Fruit fly (Drosophila melanogaster) whole organism, embryonic: Measurements from ENCODE around the gene DEF8.
A peak's percentile ranks its signal among the peaks of the same experiment; 100 is the strongest.

Source experiments
- CG10274 ChIP-seq: fragments of 200-800 bp; sonication (Bioruptor generic); optimal IDR thresholded peaks from 3 replicates; lab custom pipeline; 2017; ENCODE audit warnings: missing biosample characterization, mild to moderate bottlenecking, missing genetic modification characterization
- CG10959 ChIP-seq: fragments of 200-800 bp; sonication (Bioruptor generic); IDR thresholded peaks from 2 replicates; pipeline ENCODE4 v1.3.6; 2022; ENCODE audit warnings: missing biosample characterization, missing genetic modification characterization
- CG11723 ChIP-seq: fragments of 200-800 bp; sonication (Bioruptor generic); optimal IDR thresholded peaks from 2 replicates; lab custom pipeline; 2017; ENCODE audit warnings: missing biosample characterization, mild to moderate bottlenecking, missing genetic modification characterization
- CG12659 ChIP-seq: fragments of 200-800 bp; sonication (Bioruptor generic); optimal IDR thresholded peaks from 3 replicates; lab custom pipeline; 2017; ENCODE audit warnings: mild to moderate bottlenecking, missing biosample characterization, missing genetic modification reagents, missing genetic modification characterization
- CG14860 ChIP-seq: fragments of 200-800 bp; sonication (Bioruptor generic); IDR thresholded peaks from 3 replicates; pipeline ENCODE4 v1.3.6; 2022; ENCODE audit warnings: missing biosample characterization, missing genetic modification characterization; ENCODE audit not compliant: partially characterized antibody
- CG15011 ChIP-seq: fragments of 200-800 bp; sonication (Bioruptor generic); optimal IDR thresholded peaks from 3 replicates; lab custom pipeline; 2018; ENCODE audit warnings: missing biosample characterization, mild to moderate bottlenecking, missing genetic modification characterization
- CG15269 ChIP-seq: fragments of 200-800 bp; sonication (Bioruptor generic); optimal IDR thresholded peaks from 2 replicates; lab custom pipeline; 2018; ENCODE audit warnings: missing biosample characterization, mild to moderate bottlenecking, missing genetic modification characterization, moderate library complexity
- CG15514 ChIP-seq: fragments of 200-800 bp; sonication (Bioruptor generic); optimal IDR thresholded peaks from 3 replicates; lab custom pipeline; 2017; ENCODE audit warnings: missing biosample characterization, missing genetic modification characterization, mild to moderate bottlenecking, moderate library complexity, missing genetic modification reagents
- CG1603 ChIP-seq: fragments of 200-800 bp; sonication (Bioruptor generic); optimal IDR thresholded peaks from 2 replicates; lab custom pipeline; 2019; ENCODE audit warnings: missing biosample characterization, mild to moderate bottlenecking, missing genetic modification characterization, moderate library complexity
- CG16813 ChIP-seq: fragments of 200-800 bp; sonication (Bioruptor generic); IDR thresholded peaks from 3 replicates; pipeline ENCODE4 v1.3.6; 2022; ENCODE audit warnings: missing biosample characterization, missing genetic modification characterization; ENCODE audit not compliant: partially characterized antibody
- CG17359 ChIP-seq: fragments of 200-800 bp; sonication (Bioruptor generic); optimal IDR thresholded peaks from 3 replicates; lab custom pipeline; 2018; ENCODE audit warnings: missing biosample characterization, mild to moderate bottlenecking, missing genetic modification characterization, moderate library complexity
- CG1792 ChIP-seq: fragments of 200-800 bp; sonication (Bioruptor generic); optimal IDR thresholded peaks from 2 replicates; lab custom pipeline; 2016; ENCODE audit warnings: missing biosample characterization, missing genetic modification characterization
- CG18262 ChIP-seq: fragments of 200-800 bp; optimal IDR thresholded peaks from 3 replicates; lab custom pipeline; 2019; ENCODE audit warnings: missing biosample characterization, mild to moderate bottlenecking, missing genetic modification characterization, moderate library complexity
- CG2120 ChIP-seq: fragments of 200-800 bp; sonication (Bioruptor generic); optimal IDR thresholded peaks from 3 replicates; lab custom pipeline; 2016; ENCODE audit warnings: missing biosample characterization, missing genetic modification characterization
- CG30403 ChIP-seq: fragments of 200-800 bp; sonication (Bioruptor generic); optimal IDR thresholded peaks from 3 replicates; lab custom pipeline; 2016; ENCODE audit warnings: missing biosample characterization, missing genetic modification characterization
- CG32767 ChIP-seq: fragments of 200-800 bp; sonication (Bioruptor generic); IDR thresholded peaks from 2 replicates; pipeline ENCODE4 v1.3.6; 2022; ENCODE audit warnings: missing biosample characterization, missing genetic modification characterization
- CG34224 ChIP-seq: fragments of 200-800 bp; sonication (Bioruptor generic); IDR thresholded peaks from 3 replicates; pipeline ENCODE4 v1.3.6; 2022; ENCODE audit warnings: missing biosample characterization, missing genetic modification characterization; ENCODE audit not compliant: partially characterized antibody
- CG3838 ChIP-seq: fragments of 200-800 bp; sonication (Bioruptor generic); optimal IDR thresholded peaks from 3 replicates; lab custom pipeline; 2016; ENCODE audit warnings: missing biosample characterization, missing genetic modification characterization
- CG7357 ChIP-seq: fragments of 200-800 bp; sonication (Bioruptor generic); IDR thresholded peaks from 3 replicates; pipeline ENCODE4 v1.3.6; 2022; ENCODE audit warnings: missing biosample characterization, missing genetic modification characterization
- CG9437 ChIP-seq: fragments of 200-800 bp; sonication (Bioruptor generic); optimal IDR thresholded peaks from 2 replicates; lab custom pipeline; 2018; ENCODE audit warnings: missing biosample characterization, mild to moderate bottlenecking, missing genetic modification characterization
- Chrac-16 ChIP-seq: fragments of 200-800 bp; sonication (Bioruptor generic); optimal IDR thresholded peaks from 3 replicates; lab custom pipeline; 2016; ENCODE audit warnings: missing biosample characterization, missing genetic modification characterization
- CoRest ChIP-seq: fragments of 200-800 bp; sonication (Bioruptor generic); optimal IDR thresholded peaks from 3 replicates; lab custom pipeline; 2018; ENCODE audit warnings: missing biosample characterization, mild to moderate bottlenecking, missing genetic modification characterization, moderate library complexity
- D19B ChIP-seq: fragments of 200-800 bp; sonication (Bioruptor generic); optimal IDR thresholded peaks from 2 replicates; lab custom pipeline; 2017; ENCODE audit warnings: missing biosample characterization, mild to moderate bottlenecking, missing genetic modification characterization
- Ets97D ChIP-seq: fragments of 200-800 bp; sonication (Bioruptor generic); optimal IDR thresholded peaks from 3 replicates; lab custom pipeline; 2016; ENCODE audit warnings: missing biosample characterization, missing genetic modification characterization
- HmgZ ChIP-seq: fragments of 200-800 bp; sonication (Bioruptor generic); optimal IDR thresholded peaks from 2 replicates; lab custom pipeline; 2018; ENCODE audit warnings: missing biosample characterization, mild to moderate bottlenecking, missing genetic modification characterization
- Jarid2 ChIP-seq: fragments of 200-800 bp; sonication (Bioruptor generic); optimal IDR thresholded peaks from 3 replicates; lab custom pipeline; 2017; ENCODE audit warnings: mild to moderate bottlenecking, missing biosample characterization, missing genetic modification reagents, missing genetic modification characterization
- Lim3 ChIP-seq: fragments of 200-800 bp; sonication (Bioruptor generic); IDR thresholded peaks from 2 replicates; pipeline ENCODE4 v1.3.6; 2022; ENCODE audit warnings: missing biosample characterization, missing genetic modification characterization
- MESR4 ChIP-seq: fragments of 200-800 bp; sonication (Bioruptor generic); optimal IDR thresholded peaks from 2 replicates; lab custom pipeline; 2018; ENCODE audit warnings: missing biosample characterization, mild to moderate bottlenecking, missing genetic modification characterization, moderate library complexity
- Max ChIP-seq: fragments of 200-800 bp; sonication (Bioruptor generic); optimal IDR thresholded peaks from 2 replicates; lab custom pipeline; 2016; ENCODE audit warnings: missing biosample characterization, mild to moderate bottlenecking, missing genetic modification characterization
- Poxn ChIP-seq: fragments of 200-800 bp; sonication (Bioruptor generic); IDR thresholded peaks from 2 replicates; pipeline ENCODE4 v1.3.6; 2022; ENCODE audit warnings: missing biosample characterization, missing genetic modification characterization
- Sry-β ChIP-seq: fragments of 200-800 bp; sonication (Bioruptor generic); optimal IDR thresholded peaks from 2 replicates; lab custom pipeline; 2018; ENCODE audit warnings: missing biosample characterization, mild to moderate bottlenecking, missing genetic modification characterization, moderate library complexity
- Sry-δ ChIP-seq: fragments of 200-800 bp; sonication (Bioruptor generic); optimal IDR thresholded peaks from 2 replicates; lab custom pipeline; 2016; ENCODE audit warnings: missing biosample characterization, missing genetic modification characterization
- amos ChIP-seq: fragments of 200-800 bp; sonication (Bioruptor generic); IDR thresholded peaks from 2 replicates; pipeline ENCODE4 v1.3.6; 2022; ENCODE audit warnings: missing biosample characterization, missing genetic modification characterization; ENCODE audit not compliant: partially characterized antibody
- ase ChIP-seq: fragments of 200-800 bp; sonication (Bioruptor generic); IDR thresholded peaks from 3 replicates; pipeline ENCODE4 v1.3.6; 2022; ENCODE audit warnings: missing biosample characterization, missing genetic modification characterization
- chinmo ChIP-seq: fragments of 200-800 bp; sonication (Bioruptor generic); IDR thresholded peaks from 4 replicates; pipeline ENCODE4 v1.3.6; 2022; ENCODE audit warnings: missing biosample characterization, missing genetic modification characterization; ENCODE audit not compliant: partially characterized antibody
- crol ChIP-seq: fragments of 200-800 bp; sonication (Bioruptor generic); IDR thresholded peaks from 2 replicates; pipeline ENCODE4 v1.3.6; 2022; ENCODE audit warnings: missing biosample characterization, missing genetic modification characterization
- disco-r ChIP-seq: fragments of 200-800 bp; sonication (Bioruptor generic); optimal IDR thresholded peaks from 2 replicates; lab custom pipeline; 2016; ENCODE audit warnings: missing biosample characterization, missing genetic modification characterization
- dm ChIP-seq: fragments of 200-800 bp; sonication (Bioruptor generic); optimal IDR thresholded peaks from 3 replicates; lab custom pipeline; 2016; ENCODE audit warnings: missing biosample characterization, missing genetic modification characterization
- dmrt11E ChIP-seq: fragments of 200-800 bp; sonication (Bioruptor generic); optimal IDR thresholded peaks from 3 replicates; lab custom pipeline; 2018; ENCODE audit warnings: missing biosample characterization, mild to moderate bottlenecking, missing genetic modification characterization, moderate library complexity
- gem ChIP-seq: fragments of 200-800 bp; sonication (Bioruptor generic); optimal IDR thresholded peaks from 2 replicates; lab custom pipeline; 2019; ENCODE audit warnings: missing biosample characterization, mild to moderate bottlenecking, missing genetic modification characterization, moderate library complexity
- gsb ChIP-seq: fragments of 200-800 bp; sonication (Bioruptor generic); IDR thresholded peaks from 2 replicates; pipeline ENCODE4 v1.3.6; 2022; ENCODE audit warnings: missing biosample characterization, missing genetic modification characterization
- hbn ChIP-seq: fragments of 200-800 bp; sonication (Bioruptor generic); IDR thresholded peaks from 2 replicates; pipeline ENCODE4 v1.3.6; 2022; ENCODE audit warnings: missing biosample characterization, missing genetic modification characterization; ENCODE audit not compliant: partially characterized antibody
- ind ChIP-seq: fragments of 200-800 bp; sonication (Bioruptor generic); optimal IDR thresholded peaks from 3 replicates; lab custom pipeline; 2016; ENCODE audit warnings: missing biosample characterization, missing genetic modification characterization
- kah ChIP-seq: fragments of 200-800 bp; sonication (Bioruptor generic); optimal IDR thresholded peaks from 2 replicates; lab custom pipeline; 2018; ENCODE audit warnings: missing biosample characterization, mild to moderate bottlenecking, missing genetic modification characterization
- luna ChIP-seq: fragments of 200-800 bp; sonication (Bioruptor generic); optimal IDR thresholded peaks from 2 replicates; lab custom pipeline; 2016; ENCODE audit warnings: missing biosample characterization, missing genetic modification characterization
- tgo ChIP-seq: fragments of 200-800 bp; sonication (Bioruptor generic); IDR thresholded peaks from 3 replicates; pipeline ENCODE4 v1.3.6; 2022; ENCODE audit warnings: missing biosample characterization, missing genetic modification characterization
- trem ChIP-seq: fragments of 200-800 bp; optimal IDR thresholded peaks from 3 replicates; lab custom pipeline; 2019; ENCODE audit warnings: missing biosample characterization, mild to moderate bottlenecking, missing genetic modification characterization, moderate library complexity
- tup ChIP-seq: fragments of 200-800 bp; sonication (Bioruptor generic); optimal IDR thresholded peaks from 2 replicates; lab custom pipeline; 2016; ENCODE audit warnings: missing biosample characterization, mild to moderate bottlenecking, missing genetic modification characterization, moderate library complexity
- unc-4 ChIP-seq: fragments of 200-800 bp; sonication (Bioruptor generic); IDR thresholded peaks from 2 replicates; pipeline ENCODE4 v1.3.6; 2022; ENCODE audit warnings: missing biosample characterization, missing genetic modification characterization; ENCODE audit not compliant: partially characterized antibody

DEF8 gene

DNA sequence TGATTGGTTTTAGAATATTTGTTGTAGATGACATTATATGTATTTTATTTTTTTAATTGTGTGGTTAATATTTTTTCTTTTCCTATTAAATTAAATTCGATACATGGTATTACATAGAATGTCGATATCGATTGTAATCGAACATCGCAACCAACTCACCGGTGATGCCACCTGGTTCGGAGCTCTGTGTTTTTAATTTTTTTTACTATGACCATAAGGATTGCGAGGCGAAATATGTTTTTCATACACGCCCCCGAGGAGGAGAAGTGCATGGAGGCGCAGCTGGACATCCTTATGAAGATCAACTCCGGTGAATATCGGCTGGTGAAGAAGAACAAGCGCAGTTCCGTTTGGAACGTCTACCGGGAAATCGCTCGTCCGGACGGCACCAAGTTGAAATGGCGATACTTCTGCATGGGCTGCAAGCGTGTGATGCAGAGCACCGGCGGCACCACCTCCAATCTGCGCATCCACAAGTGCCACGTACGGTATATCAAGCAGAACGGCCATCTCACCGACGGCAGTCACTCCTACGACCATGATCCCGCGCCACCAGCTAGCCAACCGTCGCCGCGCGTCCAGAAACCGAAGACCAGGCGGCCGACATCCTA lies 12.0 kb upstream of the DEF8 start, which contains the start of gene CG11560 (continued):
- TF ChIP-seq Sry-β (GFP tag; lab: Kevin White, UChicago): no peak
- TF ChIP-seq Max (GFP tag; lab: Kevin White, UChicago): no peak
- TF ChIP-seq CG18262 (tag; lab: Kevin White, UChicago): no peak
- no peak for TF ChIP-seq CG10274 (GFP tag; lab: Kevin White, UChicago)
- TF ChIP-seq Jarid2 (GFP tag; lab: Kevin White, UChicago): no peak
- TF ChIP-seq chinmo (GFP tag; lab: Robert Waterston, UW): 0 out of 4 replicates have a peak, but pooled peaks have one; percentile 29
- no peak for TF ChIP-seq CG1792 (GFP tag; lab: Kevin White, UChicago)
- no peak for TF ChIP-seq ase (GFP tag; lab: Robert Waterston, UW)
- TF ChIP-seq CG14860 (GFP tag; lab: Robert Waterston, UW): peak; percentile 66; the same call in 2 of the 3 replicates
- no peak for TF ChIP-seq crol (GFP tag; lab: Robert Waterston, UW)
- peak; percentile 37 for TF ChIP-seq CG1603 (tag; lab: Kevin White, UChicago)
- no peak for TF ChIP-seq CoRest
- no peak for TF ChIP-seq CG2120 (GFP tag; lab: Kevin White, UChicago)
- TF ChIP-seq dm (GFP tag; lab: Kevin White, UChicago): no peak
- TF ChIP-seq CG9437 (GFP tag; lab: Kevin White, UChicago): no peak
- peak; percentile 72 for TF ChIP-seq MESR4 (GFP tag; lab: Kevin White, UChicago)
- TF ChIP-seq Lim3 (GFP tag; lab: Robert Waterston, UW): no peak
- peak; percentile 73 for TF ChIP-seq unc-4 (GFP tag; lab: Robert Waterston, UW)
- TF ChIP-seq gem (tag; lab: Kevin White, UChicago): no peak
- peak; percentile 62; the same call in 2 of the 3 replicates for TF ChIP-seq CG16813 (GFP tag; lab: Robert Waterston, UW)
- TF ChIP-seq CG15514 (GFP tag; lab: Kevin White, UChicago): peak; percentile 44
- no peak for TF ChIP-seq CG3838 (GFP tag; lab: Kevin White, UChicago)
- TF ChIP-seq tup (GFP tag; lab: Kevin White, UChicago): no peak
- TF ChIP-seq ind (GFP tag; lab: Kevin White, UChicago): no peak
- TF ChIP-seq CG12659 (GFP tag; lab: Kevin White, UChicago): peak; percentile 42
- no peak for TF ChIP-seq D19B (GFP tag; lab: Kevin White, UChicago)
- peak; percentile 67 for TF ChIP-seq CG34224 (GFP tag; lab: Robert Waterston, UW)
- TF ChIP-seq Chrac-16 (GFP tag; lab: Kevin White, UChicago): no peak
- TF ChIP-seq kah (GFP tag; lab: Kevin White, UChicago): no peak
- no peak for TF ChIP-seq CG30403
- no peak for TF ChIP-seq CG15011 (GFP tag; lab: Kevin White, UChicago)
- TF ChIP-seq Sry-δ (GFP tag; lab: Kevin White, UChicago): peak; percentile 61
- peak; percentile 19 for TF ChIP-seq Ets97D (GFP tag; lab: Kevin White, UChicago)
- no peak for TF ChIP-seq Poxn (GFP tag; lab: Robert Waterston, UW)
- TF ChIP-seq HmgZ (tag; lab: Kevin White, UChicago): peak; percentile 16
- TF ChIP-seq CG7357 (GFP tag; lab: Robert Waterston, UW): 0 out of 3 replicates have a peak, but pooled peaks have one; percentile 36
- TF ChIP-seq hbn: peak; percentile 71
- TF ChIP-seq amos (GFP tag; lab: Robert Waterston, UW): peak; percentile 76
- no peak for TF ChIP-seq CG10959 (GFP tag; lab: Robert Waterston, UW)
- TF ChIP-seq gsb (GFP tag; lab: Robert Waterston, UW): no peak
- no peak for TF ChIP-seq dmrt11E
- TF ChIP-seq CG32767 (GFP tag; lab: Robert Waterston, UW): no peak
- no peak for TF ChIP-seq disco-r
- no peak for TF ChIP-seq CG15269 (tag; lab: Kevin White, UChicago)
- TF ChIP-seq CG17359 (tag; lab: Kevin White, UChicago): peak; percentile 83
- no peak for TF ChIP-seq CG11723
- TF ChIP-seq tgo (GFP tag; lab: Robert Waterston, UW): no peak
- no peak for TF ChIP-seq luna (GFP tag; lab: Kevin White, UChicago)
- peak; percentile 31 for TF ChIP-seq trem (tag; lab: Kevin White, UChicago)
